Fruit fly (Drosophila melanogaster): ENCODE data around the gene Sdr.

Sdr gene

DNA sequence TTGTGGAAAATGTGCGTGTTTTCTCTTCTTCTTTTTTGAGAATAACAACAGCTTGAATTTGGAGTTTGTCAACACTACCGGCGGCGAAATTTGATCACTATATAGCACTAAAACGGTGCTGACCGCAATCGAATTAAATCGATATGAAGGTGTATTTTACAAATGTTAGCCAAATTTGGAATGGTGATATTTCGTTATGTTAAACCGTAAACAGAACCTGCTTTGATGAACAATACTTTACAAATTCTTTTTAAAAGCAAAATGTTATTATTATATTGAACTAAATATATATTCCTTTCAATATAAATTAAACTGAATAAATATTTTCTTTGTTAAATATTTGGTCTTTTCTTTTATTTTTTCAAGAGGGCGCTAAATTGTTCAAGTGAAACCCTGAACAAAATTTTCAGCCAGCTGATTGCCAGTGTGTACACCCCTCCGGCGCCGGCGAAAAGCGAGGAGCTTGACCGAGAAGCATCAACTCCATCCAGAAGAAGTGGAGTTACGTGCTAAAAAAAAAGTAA is 32.4 kb upstream of the Sdr start, which contains the start of the genes Rrp6, CG33331 and CG33332 (continued):
- TF ChIP-seq Lhr (GFP tag; optimal IDR thresholded peaks at IDR 0.05) = peak; percentile 12
- TF ChIP-seq CG12236 (GFP tag; optimal IDR thresholded peaks at IDR 0.05) = no peak
- 0 out of 2 replicates have a peak, but pooled peaks have one; percentile 22 for TF ChIP-seq wor (GFP tag; IDR thresholded peaks at IDR 0.05)
- TF ChIP-seq HLH54F (GFP tag; optimal IDR thresholded peaks at IDR 0.05) = peak; percentile 74
- no peak for TF ChIP-seq Trl (optimal IDR thresholded peaks at IDR 0.05)
- peak; percentile 68 for TF ChIP-seq Trl (GFP tag; optimal IDR thresholded peaks at IDR 0.05)
- TF ChIP-seq phol (tag; optimal IDR thresholded peaks at IDR 0.05) = peak; percentile 80
- peak; percentile 74 for TF ChIP-seq CG30020 (tag; optimal IDR thresholded peaks at IDR 0.05)
- peak; percentile 61 for TF ChIP-seq vfl (GFP tag; optimal IDR thresholded peaks at IDR 0.05)
- peak; percentile 73 for TF ChIP-seq CG18262 (tag; optimal IDR thresholded peaks at IDR 0.05)
- peak in 1 of 3 experiments; percentile 69 for TF ChIP-seq lola (GFP tag; optimal IDR thresholded peaks at IDR 0.05)
- peak; percentile 78 for TF ChIP-seq CG2712 (tag; optimal IDR thresholded peaks at IDR 0.05)
- TF ChIP-seq eyg (GFP tag; optimal IDR thresholded peaks at IDR 0.05) = no peak
- TF ChIP-seq CG3281 (GFP tag; optimal IDR thresholded peaks at IDR 0.05) = peak; percentile 87
- TF ChIP-seq sisA (GFP tag; IDR thresholded peaks at IDR 0.05) = 0 out of 2 replicates have a peak, but pooled peaks have one; percentile 18
- TF ChIP-seq CG33557 (GFP tag; optimal IDR thresholded peaks at IDR 0.05) = peak; percentile 45
- TF ChIP-seq nmo (GFP tag; optimal IDR thresholded peaks at IDR 0.05) = peak; percentile 77
- no peak for TF ChIP-seq zf30C (GFP tag; optimal IDR thresholded peaks at IDR 0.05)
- no peak for TF ChIP-seq CG12744 (GFP tag; optimal IDR thresholded peaks at IDR 0.05)
- TF ChIP-seq CG32532 (GFP tag; IDR thresholded peaks at IDR 0.05) = peak; percentile 74
- TF ChIP-seq Hey (tag; optimal IDR thresholded peaks at IDR 0.05) = no peak
- TF ChIP-seq Rfx (GFP tag; IDR thresholded peaks at IDR 0.05) = peak; percentile 80
- TF ChIP-seq CG5953 (GFP tag; IDR thresholded peaks at IDR 0.05) = no peak
- TF ChIP-seq H15 (GFP tag; IDR thresholded peaks at IDR 0.05) = peak; percentile 5; the same call in 1 of the 3 replicates
- TF ChIP-seq Sin3A (optimal IDR thresholded peaks at IDR 0.05) = peak; percentile 14
- TF ChIP-seq CG18599 (GFP tag; optimal IDR thresholded peaks at IDR 0.05) = no peak
- no peak for TF ChIP-seq Elba2 (GFP tag; optimal IDR thresholded peaks at IDR 0.05)
- TF ChIP-seq Hr78 (GFP tag; optimal IDR thresholded peaks at IDR 0.05) = no peak
- peak; percentile 31 for TF ChIP-seq CG8388 (GFP tag; optimal IDR thresholded peaks at IDR 0.05)
- TF ChIP-seq CG33213 (GFP tag; optimal IDR thresholded peaks at IDR 0.05) = peak; percentile 49
- peak; percentile 33 for TF ChIP-seq cg (GFP tag; optimal IDR thresholded peaks at IDR 0.05)
- peak; percentile 38 for TF ChIP-seq CG5245 (GFP tag; optimal IDR thresholded peaks at IDR 0.05)
- TF ChIP-seq otp (GFP tag; IDR thresholded peaks at IDR 0.05) = no peak
- no peak for TF ChIP-seq Abd-B (GFP tag; optimal IDR thresholded peaks at IDR 0.05)
- peak; percentile 54 for TF ChIP-seq cato (GFP tag; optimal IDR thresholded peaks at IDR 0.05; ENCODE audit: borderline replicate concordance)
- peak; percentile 65; the same call in 2 of the 3 replicates for TF ChIP-seq dysf (GFP tag; IDR thresholded peaks at IDR 0.05)
- TF ChIP-seq Fer2 (tag; optimal IDR thresholded peaks at IDR 0.05) = peak; percentile 76
- TF ChIP-seq slou (GFP tag; optimal IDR thresholded peaks at IDR 0.05) = peak; percentile 60
- TF ChIP-seq CG9215 (GFP tag; IDR thresholded peaks at IDR 0.05) = peak; percentile 76
- TF ChIP-seq Deaf1 (tag; optimal IDR thresholded peaks at IDR 0.05) = no peak
- TF ChIP-seq CG32767 (GFP tag; IDR thresholded peaks at IDR 0.05) = no peak; the same call in 1 of the 2 replicates
- no peak for TF ChIP-seq TFAM (GFP tag; optimal IDR thresholded peaks at IDR 0.05)
- TF ChIP-seq mirr (GFP tag; optimal IDR thresholded peaks at IDR 0.05) = peak; percentile 20
- TF ChIP-seq CG10959 (GFP tag; IDR thresholded peaks at IDR 0.05) = no peak
- TF ChIP-seq fd96Cb (tag; optimal IDR thresholded peaks at IDR 0.05) = peak; percentile 18
- peak; percentile 47 for TF ChIP-seq schlank (tag; optimal IDR thresholded peaks at IDR 0.05)
- no peak for TF ChIP-seq da (GFP tag; optimal IDR thresholded peaks at IDR 0.05)
- TF ChIP-seq CG3847 (GFP tag; IDR thresholded peaks at IDR 0.05) = peak; percentile 80
- TF ChIP-seq Camta (GFP tag; optimal IDR thresholded peaks at IDR 0.05) = peak; percentile 38
- TF ChIP-seq Six4 (GFP tag; optimal IDR thresholded peaks at IDR 0.05) = peak; percentile 71
- peak; percentile 45 to 92 for TF ChIP-seq crp (GFP tag; optimal IDR thresholded peaks at IDR 0.05)

Data from whole organism, embryonic.